Fruit fly (Drosophila melanogaster) whole organism, embryonic: ENCODE results near the gene CG15408.

ENCODE experiments used
- CG11085 ChIP-seq: fragments of 200-800 bp; sonication (Bioruptor generic); IDR thresholded peaks from 2 replicates; pipeline ENCODE4 v1.3.6; 2022; ENCODE audit warnings: missing biosample characterization, missing genetic modification characterization
- CG34224 ChIP-seq: fragments of 200-800 bp; sonication (Bioruptor generic); IDR thresholded peaks from 3 replicates; pipeline ENCODE4 v1.3.6; 2022; ENCODE audit warnings: missing biosample characterization, missing genetic modification characterization; ENCODE audit not compliant: partially characterized antibody
- Mad ChIP-seq: fragments of 200-800 bp; sonication (Bioruptor generic); optimal IDR thresholded peaks from 2 replicates; lab custom pipeline; 2016; ENCODE audit warnings: missing biosample characterization, missing genetic modification characterization
- br ChIP-seq: fragments of >200 bp; optimal IDR thresholded peaks from 2 replicates; lab custom pipeline; 2017
- sna ChIP-seq: fragments of 200-800 bp; sonication (Bioruptor generic); IDR thresholded peaks from 2 replicates; pipeline ENCODE4 v1.3.6; 2022; ENCODE audit warnings: missing biosample characterization, missing genetic modification characterization; ENCODE audit not compliant: partially characterized antibody

DNA sequence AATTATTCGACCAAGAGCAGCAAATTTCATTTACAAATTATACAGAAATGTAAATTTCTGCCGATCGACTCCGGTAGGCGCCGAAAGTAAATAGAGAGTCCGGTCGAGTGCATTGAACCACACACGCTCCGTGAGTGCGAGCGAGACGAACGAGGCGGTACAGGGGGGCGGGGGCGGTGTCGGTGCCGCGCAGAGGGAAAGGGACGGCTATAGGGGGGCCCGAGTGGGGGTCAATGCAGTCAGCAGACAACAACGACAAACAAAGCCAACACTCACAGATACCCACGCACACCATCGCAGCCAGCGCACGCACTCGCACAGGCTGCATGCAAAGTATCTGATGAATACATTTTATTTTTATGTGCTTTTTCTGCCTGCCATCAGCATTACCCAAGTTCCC, 6.8 kb downstream of the CG15408 start:
- TF ChIP-seq CG11085 (GFP tag; lab: Robert Waterston, UW) (no peak), br (no peak), Mad (GFP tag; lab: Kevin White, UChicago) (no peak), CG34224 (GFP tag; lab: Robert Waterston, UW) (no peak), sna (GFP tag; lab: Robert Waterston, UW) (no peak)
